Worm (Caenorhabditis elegans) whole organism, late embryonic: Measurements from ENCODE around the gene clec-212.

ENCODE experiments used
- nhr-232 ChIP-seq: sonication (generic microtip); optimal IDR thresholded peaks from 2 replicates; lab custom pipeline; 2016; ENCODE audit warnings: missing genetic modification characterization, missing compliant biosample characterization
- pqm-1 ChIP-seq: sonication (generic microtip); optimal IDR thresholded peaks from 2 replicates; lab custom pipeline; 2016; ENCODE audit warnings: missing genetic modification characterization, missing compliant biosample characterization

ce11 chrV:7527153-7527552, 43.0 kb downstream of the clec-212 start, which contains the start of gene C54F6.17:
- TF ChIP-seq nhr-232 (no peak), pqm-1 (tag; lab: Kevin White, UChicago) (no peak)
